Fruit fly (Drosophila melanogaster) whole organism, embryonic: ENCODE data around the gene Obp99d.

Experiments
- Blimp-1 ChIP-seq: fragments of 200-800 bp; sonication (Bioruptor generic); optimal IDR thresholded peaks from 3 replicates; lab custom pipeline; 2018; ENCODE audit warnings: missing biosample characterization, missing genetic modification characterization, mild to moderate bottlenecking, moderate library complexity, missing genetic modification reagents
- CG10267 ChIP-seq: fragments of 200-800 bp; sonication (Bioruptor generic); optimal IDR thresholded peaks from 2 replicates; lab custom pipeline; 2018; ENCODE audit warnings: missing biosample characterization, mild to moderate bottlenecking, missing genetic modification characterization, moderate library complexity
- CG10959 ChIP-seq: fragments of 200-800 bp; sonication (Bioruptor generic); IDR thresholded peaks from 2 replicates; pipeline ENCODE4 v1.3.6; 2022; ENCODE audit warnings: missing biosample characterization, missing genetic modification characterization
- CG11504 ChIP-seq: fragments of 200-800 bp; sonication (Bioruptor generic); optimal IDR thresholded peaks from 3 replicates; lab custom pipeline; 2019; ENCODE audit warnings: missing biosample characterization, mild to moderate bottlenecking, missing genetic modification characterization, moderate library complexity
- CG15479 ChIP-seq: fragments of 200-800 bp; sonication (Bioruptor generic); optimal IDR thresholded peaks from 3 replicates; lab custom pipeline; 2019; ENCODE audit warnings: missing biosample characterization, mild to moderate bottlenecking, missing genetic modification characterization, moderate library complexity
- CG16779 ChIP-seq: fragments of 200-800 bp; sonication (Bioruptor generic); IDR thresholded peaks from 2 replicates; pipeline ENCODE4 v1.3.6; 2022; ENCODE audit warnings: missing biosample characterization, missing genetic modification characterization
- CG17361 ChIP-seq: fragments of 200-800 bp; sonication (Bioruptor generic); IDR thresholded peaks from 3 replicates; pipeline ENCODE4 v1.3.6; 2022; ENCODE audit warnings: missing biosample characterization, missing genetic modification characterization
- CG17568 ChIP-seq: fragments of 200-800 bp; sonication (Bioruptor generic); optimal IDR thresholded peaks from 2 replicates; lab custom pipeline; 2018; ENCODE audit warnings: missing biosample characterization, mild to moderate bottlenecking, missing genetic modification characterization, moderate library complexity
- CG18599 ChIP-seq: fragments of 200-800 bp; sonication (Bioruptor generic); optimal IDR thresholded peaks from 3 replicates; lab custom pipeline; 2017; ENCODE audit warnings: missing biosample characterization, missing genetic modification characterization, mild to moderate bottlenecking, moderate library complexity, missing genetic modification reagents
- CG30020 ChIP-seq: fragments of 200-800 bp; optimal IDR thresholded peaks from 2 replicates; lab custom pipeline; 2019; ENCODE audit warnings: missing biosample characterization, mild to moderate bottlenecking, missing genetic modification characterization, moderate library complexity
- CG3407 ChIP-seq: fragments of 200-800 bp; sonication (Bioruptor generic); optimal IDR thresholded peaks from 2 replicates; lab custom pipeline; 2018; ENCODE audit warnings: missing biosample characterization, mild to moderate bottlenecking, missing genetic modification characterization
- CG34224 ChIP-seq: fragments of 200-800 bp; sonication (Bioruptor generic); IDR thresholded peaks from 3 replicates; pipeline ENCODE4 v1.3.6; 2022; ENCODE audit warnings: missing biosample characterization, missing genetic modification characterization; ENCODE audit not compliant: partially characterized antibody
- CG34422 ChIP-seq: fragments of 200-800 bp; sonication (Bioruptor generic); IDR thresholded peaks from 3 replicates; pipeline ENCODE4 v1.3.6; 2022; ENCODE audit warnings: missing biosample characterization, missing genetic modification characterization
- CG4707 ChIP-seq: fragments of 200-800 bp; sonication (Bioruptor generic); optimal IDR thresholded peaks from 2 replicates; lab custom pipeline; 2018; ENCODE audit warnings: missing biosample characterization, mild to moderate bottlenecking, missing genetic modification characterization, moderate library complexity
- CG5953 ChIP-seq: fragments of 200-800 bp; sonication (Bioruptor generic); IDR thresholded peaks from 2 replicates; pipeline ENCODE4 v1.3.6; 2022; ENCODE audit warnings: missing biosample characterization, missing genetic modification characterization
- CG6175 ChIP-seq: fragments of 200-800 bp; sonication (Bioruptor generic); IDR thresholded peaks from 3 replicates; pipeline ENCODE4 v1.3.6; 2022; ENCODE audit warnings: missing biosample characterization, missing genetic modification characterization
- CG6689 ChIP-seq: fragments of 200-800 bp; sonication (Bioruptor generic); IDR thresholded peaks from 2 replicates; pipeline ENCODE4 v1.3.6; 2022; ENCODE audit warnings: missing biosample characterization, missing genetic modification characterization
- CG7556 ChIP-seq: fragments of 200-800 bp; sonication (Bioruptor generic); optimal IDR thresholded peaks from 2 replicates; lab custom pipeline; 2017; ENCODE audit warnings: missing biosample characterization, mild to moderate bottlenecking, missing genetic modification characterization
- CG7786 ChIP-seq: fragments of 200-800 bp; sonication (Bioruptor generic); optimal IDR thresholded peaks from 2 replicates; lab custom pipeline; 2016; ENCODE audit warnings: missing biosample characterization, missing genetic modification characterization
- CG8089 ChIP-seq: fragments of 200-800 bp; sonication (Bioruptor generic); optimal IDR thresholded peaks from 3 replicates; lab custom pipeline; 2016; ENCODE audit warnings: missing biosample characterization, missing genetic modification characterization
- Camta ChIP-seq: fragments of 200-800 bp; sonication (Bioruptor generic); optimal IDR thresholded peaks from 2 replicates; lab custom pipeline; 2016; ENCODE audit warnings: missing biosample characterization, missing genetic modification characterization
- Chrac-16 ChIP-seq: fragments of 200-800 bp; sonication (Bioruptor generic); optimal IDR thresholded peaks from 3 replicates; lab custom pipeline; 2016; ENCODE audit warnings: missing biosample characterization, missing genetic modification characterization
- CkIIα-i1 ChIP-seq: fragments of 200-800 bp; sonication (Bioruptor generic); IDR thresholded peaks from 2 replicates; pipeline ENCODE4 v1.3.6; 2022; ENCODE audit warnings: missing biosample characterization, missing genetic modification characterization
- E2f2 ChIP-seq: fragments of 200-800 bp; sonication (Bioruptor generic); IDR thresholded peaks from 2 replicates; pipeline ENCODE4 v1.3.6; 2022; ENCODE audit warnings: missing biosample characterization, missing genetic modification characterization
- Elba2 ChIP-seq: fragments of 200-800 bp; sonication (Bioruptor generic); optimal IDR thresholded peaks from 3 replicates; lab custom pipeline; 2016; ENCODE audit warnings: missing biosample characterization, missing genetic modification characterization
- H15 ChIP-seq: fragments of 200-800 bp; sonication (Bioruptor generic); IDR thresholded peaks from 3 replicates; pipeline ENCODE4 v1.3.6; 2022; ENCODE audit warnings: missing biosample characterization, missing genetic modification characterization
- Hsf ChIP-seq: fragments of 200-800 bp; sonication (Bioruptor generic); optimal IDR thresholded peaks from 3 replicates; lab custom pipeline; 2016; ENCODE audit warnings: missing biosample characterization, missing genetic modification characterization
- Jarid2 ChIP-seq: fragments of 200-800 bp; sonication (Bioruptor generic); optimal IDR thresholded peaks from 3 replicates; lab custom pipeline; 2017; ENCODE audit warnings: mild to moderate bottlenecking, missing biosample characterization, missing genetic modification reagents, missing genetic modification characterization
- Nf-YC ChIP-seq: fragments of 200-800 bp; optimal IDR thresholded peaks from 3 replicates; lab custom pipeline; 2019; ENCODE audit warnings: missing biosample characterization, mild to moderate bottlenecking, missing genetic modification characterization, moderate library complexity
- Side ChIP-seq: fragments of 200-800 bp; sonication (Bioruptor generic); optimal IDR thresholded peaks from 2 replicates; lab custom pipeline; 2016; ENCODE audit warnings: missing biosample characterization, missing genetic modification characterization
- Stat92E ChIP-seq, 3 experiments: fragments of >200 bp in 2 of 3; fragments of 200-800 bp in 1 of 3; sonication (Bioruptor generic) in 1 of 3; optimal IDR thresholded peaks; 2 replicates each; lab custom pipeline; 2017 to 2019; ENCODE audit warnings: missing biosample characterization in 3 of 3, missing genetic modification characterization in 3 of 3, mild to moderate bottlenecking in 1 of 3, moderate library complexity in 1 of 3
- ab ChIP-seq: fragments of 200-800 bp; sonication (Bioruptor generic); optimal IDR thresholded peaks from 2 replicates; lab custom pipeline; 2016; ENCODE audit warnings: missing biosample characterization, missing genetic modification characterization
- chn ChIP-seq: fragments of 200-800 bp; sonication (Bioruptor generic); optimal IDR thresholded peaks from 2 replicates; lab custom pipeline; 2016; ENCODE audit warnings: missing biosample characterization, missing genetic modification characterization
- crc ChIP-seq: fragments of 200-800 bp; sonication (Bioruptor generic); optimal IDR thresholded peaks from 2 replicates; lab custom pipeline; 2016; ENCODE audit warnings: missing biosample characterization, missing genetic modification characterization
- crp ChIP-seq, 2 experiments: fragments of 200-800 bp; sonication (Bioruptor generic); optimal IDR thresholded peaks; 2 replicates in 1 of 2; 3 replicates in 1 of 2; lab custom pipeline; 2017; ENCODE audit warnings: missing biosample characterization in 2 of 2, missing genetic modification characterization in 2 of 2, mild to moderate bottlenecking in 1 of 2, moderate library complexity in 1 of 2
- danr ChIP-seq: fragments of 200-800 bp; sonication (Bioruptor generic); IDR thresholded peaks from 2 replicates; pipeline ENCODE4 v1.3.6; 2022; ENCODE audit warnings: missing biosample characterization, missing genetic modification characterization
- ems ChIP-seq: fragments of 200-800 bp; sonication (Bioruptor generic); optimal IDR thresholded peaks from 3 replicates; lab custom pipeline; 2016; ENCODE audit warnings: missing biosample characterization, missing genetic modification characterization
- fu2 ChIP-seq: fragments of 200-800 bp; sonication (Bioruptor generic); optimal IDR thresholded peaks from 2 replicates; lab custom pipeline; 2016; ENCODE audit warnings: missing biosample characterization, missing genetic modification characterization
- gem ChIP-seq: fragments of 200-800 bp; sonication (Bioruptor generic); optimal IDR thresholded peaks from 2 replicates; lab custom pipeline; 2019; ENCODE audit warnings: missing biosample characterization, mild to moderate bottlenecking, missing genetic modification characterization, moderate library complexity
- gt ChIP-seq: fragments of 200-800 bp; sonication (Bioruptor generic); IDR thresholded peaks from 2 replicates; pipeline ENCODE4 v1.3.6; 2022; ENCODE audit warnings: missing biosample characterization, missing genetic modification characterization
- jumu ChIP-seq: fragments of 200-800 bp; sonication (Bioruptor generic); optimal IDR thresholded peaks from 3 replicates; lab custom pipeline; 2016; ENCODE audit warnings: missing biosample characterization, missing genetic modification characterization
- nau ChIP-seq: fragments of 200-800 bp; sonication (Bioruptor generic); optimal IDR thresholded peaks from 3 replicates; lab custom pipeline; 2017; ENCODE audit warnings: missing biosample characterization, mild to moderate bottlenecking, missing genetic modification characterization, missing genetic modification reagents
- nmo ChIP-seq: fragments of 200-800 bp; sonication (Bioruptor generic); optimal IDR thresholded peaks from 2 replicates; lab custom pipeline; 2018; ENCODE audit warnings: missing biosample characterization, mild to moderate bottlenecking, missing genetic modification characterization, moderate library complexity
- onecut ChIP-seq: fragments of 200-800 bp; sonication (Bioruptor generic); IDR thresholded peaks from 2 replicates; pipeline ENCODE4 v1.3.6; 2022; ENCODE audit warnings: missing biosample characterization, missing genetic modification characterization
- slp2 ChIP-seq: fragments of 200-800 bp; sonication (Bioruptor generic); optimal IDR thresholded peaks from 2 replicates; lab custom pipeline; 2016; ENCODE audit warnings: missing biosample characterization, missing genetic modification characterization
- stwl ChIP-seq: fragments of 200-800 bp; sonication (Bioruptor generic); optimal IDR thresholded peaks from 3 replicates; lab custom pipeline; 2018; ENCODE audit warnings: missing biosample characterization, mild to moderate bottlenecking, missing genetic modification characterization, moderate library complexity
- tgo ChIP-seq: fragments of 200-800 bp; sonication (Bioruptor generic); IDR thresholded peaks from 3 replicates; pipeline ENCODE4 v1.3.6; 2022; ENCODE audit warnings: missing biosample characterization, missing genetic modification characterization
- unpg ChIP-seq: fragments of 200-800 bp; sonication (Bioruptor generic); optimal IDR thresholded peaks from 3 replicates; lab custom pipeline; 2018; ENCODE audit warnings: missing biosample characterization, mild to moderate bottlenecking, missing genetic modification characterization, moderate library complexity
- vfl ChIP-seq: fragments of 200-800 bp; sonication (Bioruptor generic); optimal IDR thresholded peaks from 2 replicates; lab custom pipeline; 2016; ENCODE audit warnings: missing biosample characterization, missing genetic modification characterization
- wdn ChIP-seq: fragments of 200-800 bp; sonication (Bioruptor generic); IDR thresholded peaks from 2 replicates; pipeline ENCODE4 v1.3.6; 2022; ENCODE audit warnings: missing biosample characterization, missing genetic modification characterization

Obp99d gene

dm6 chr3R:29695744-29696143 lies 18.6 kb upstream of the Obp99d start:
- TF ChIP-seq ab (GFP tag; lab: Kevin White, UChicago) (no peak), vfl (GFP tag; lab: Kevin White, UChicago) (no peak), Stat92E (GFP tag; optimal IDR thresholded peaks at IDR 0.05; lab: Kevin White, UChicago) (no peak), stwl (tag; lab: Kevin White, UChicago) (no peak), Hsf (GFP tag; lab: Kevin White, UChicago) (no peak), CG6689 (GFP tag; lab: Robert Waterston, UW) (no peak), CG17568 (GFP tag; lab: Kevin White, UChicago) (no peak), ems (GFP tag; lab: Kevin White, UChicago) (no peak), CG34224 (GFP tag; lab: Robert Waterston, UW) (no peak), danr (no peak), fu2 (GFP tag; lab: Kevin White, UChicago) (no peak), CkIIα-i1 (GFP tag; lab: Robert Waterston, UW) (no peak), CG16779 (GFP tag; lab: Robert Waterston, UW) (no peak), Nf-YC (tag; lab: Kevin White, UChicago) (no peak), Camta (GFP tag; lab: Kevin White, UChicago) (no peak)

DNA sequence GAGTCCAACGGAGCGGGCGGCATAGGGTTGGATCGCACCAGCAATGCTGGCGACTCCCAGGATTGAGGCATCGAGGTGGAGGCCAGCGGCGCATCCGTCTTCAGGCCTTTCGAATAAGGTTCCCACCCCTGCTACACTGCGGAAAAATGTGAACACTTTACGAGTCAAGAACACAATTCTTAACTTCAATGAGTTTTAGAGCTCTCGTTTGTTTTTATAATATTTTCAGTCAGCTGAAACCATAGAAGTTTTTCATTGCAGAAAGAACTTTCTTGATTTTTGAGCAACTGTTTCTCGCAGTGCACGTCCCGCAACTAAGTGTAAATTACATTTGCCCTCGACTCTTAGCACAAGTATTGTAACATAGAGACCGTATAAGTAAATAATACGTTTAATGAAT lies 17.9 kb upstream of the Obp99d start:
- TF ChIP-seq CG5953 (no peak), CG34422 (GFP tag; lab: Robert Waterston, UW) (0 out of 3 replicates have a peak, but pooled peaks have one; percentile 11), tgo (GFP tag; lab: Robert Waterston, UW) (no peak), Elba2 (GFP tag; lab: Kevin White, UChicago) (peak; percentile 40), gem (tag; lab: Kevin White, UChicago) (peak; percentile 55), CG10267 (tag; lab: Kevin White, UChicago) (peak; percentile 42), crp (GFP tag; optimal IDR thresholded peaks at IDR 0.05; lab: Kevin White, UChicago) (no peak), CG15479 (GFP tag; lab: Kevin White, UChicago) (no peak), Chrac-16 (GFP tag; lab: Kevin White, UChicago) (peak; percentile 34), gt (GFP tag; lab: Robert Waterston, UW) (no peak), nmo (GFP tag; lab: Kevin White, UChicago) (peak; percentile 14), Side (no peak), CG3407 (GFP tag; lab: Kevin White, UChicago) (no peak), CG7556 (GFP tag; lab: Kevin White, UChicago) (no peak), unpg (peak; percentile 22), ems (GFP tag; lab: Kevin White, UChicago) (no peak), Blimp-1 (GFP tag; lab: Kevin White, UChicago) (peak; percentile 17), CG8089 (GFP tag; lab: Kevin White, UChicago) (no peak), CG17361 (0 out of 3 replicates have a peak, but pooled peaks have one; percentile 13), slp2 (GFP tag; lab: Kevin White, UChicago) (no peak), jumu (GFP tag; lab: Kevin White, UChicago) (no peak), nau (GFP tag; lab: Kevin White, UChicago) (no peak), CG7786 (GFP tag; lab: Kevin White, UChicago) (no peak), E2f2 (no peak), CG6175 (GFP tag; lab: Robert Waterston, UW) (no peak), CG11504 (tag; lab: Kevin White, UChicago) (peak; percentile 17), chn (peak; percentile 6), H15 (GFP tag; lab: Robert Waterston, UW) (no peak), Jarid2 (GFP tag; lab: Kevin White, UChicago) (no peak), CG30020 (tag; lab: Kevin White, UChicago) (no peak), onecut (GFP tag; lab: Robert Waterston, UW) (no peak), wdn (GFP tag; lab: Robert Waterston, UW) (no peak), CG4707 (GFP tag; lab: Kevin White, UChicago) (no peak), CG18599 (GFP tag; lab: Kevin White, UChicago) (no peak), crc (GFP tag; lab: Kevin White, UChicago) (no peak), CG10959 (no peak; the same call in 1 of the 2 replicates)
